Fruit fly (Drosophila melanogaster) whole organism, embryonic: ENCODE data around the gene CheB74a.

Source experiments
- Asciz ChIP-seq: fragments of 200-800 bp; sonication (Bioruptor generic); optimal IDR thresholded peaks from 2 replicates; lab custom pipeline; 2017; ENCODE audit warnings: missing biosample characterization, mild to moderate bottlenecking, missing genetic modification characterization, missing genetic modification reagents
- Atf6 ChIP-seq: fragments of 200-800 bp; sonication (Bioruptor generic); IDR thresholded peaks from 2 replicates; pipeline ENCODE4 v1.3.6; 2022; ENCODE audit warnings: missing biosample characterization, missing genetic modification characterization
- CG13775 ChIP-seq: fragments of 200-800 bp; sonication (Bioruptor generic); optimal IDR thresholded peaks from 3 replicates; lab custom pipeline; 2017; ENCODE audit warnings: missing biosample characterization, mild to moderate bottlenecking, missing genetic modification characterization
- CG15514 ChIP-seq: fragments of 200-800 bp; sonication (Bioruptor generic); optimal IDR thresholded peaks from 3 replicates; lab custom pipeline; 2017; ENCODE audit warnings: missing biosample characterization, missing genetic modification characterization, mild to moderate bottlenecking, moderate library complexity, missing genetic modification reagents
- CG1832 ChIP-seq: fragments of 200-800 bp; sonication (Bioruptor generic); optimal IDR thresholded peaks from 2 replicates; lab custom pipeline; 2017; ENCODE audit warnings: missing biosample characterization, mild to moderate bottlenecking, missing genetic modification characterization, inconsistent platforms
- CG2199 ChIP-seq: fragments of 200-800 bp; sonication (Bioruptor generic); IDR thresholded peaks from 3 replicates; pipeline ENCODE4 v1.3.6; 2022; ENCODE audit warnings: missing biosample characterization, missing genetic modification characterization
- CG3065 ChIP-seq: fragments of 200-800 bp; sonication (Bioruptor generic); optimal IDR thresholded peaks from 2 replicates; lab custom pipeline; 2016; ENCODE audit warnings: missing biosample characterization, missing genetic modification characterization
- CG3163 ChIP-seq: fragments of 200-800 bp; sonication (Bioruptor generic); optimal IDR thresholded peaks from 3 replicates; lab custom pipeline; 2016; ENCODE audit warnings: missing biosample characterization, missing genetic modification characterization
- CG4282 ChIP-seq: fragments of 200-800 bp; sonication (Bioruptor generic); optimal IDR thresholded peaks from 2 replicates; lab custom pipeline; 2016; ENCODE audit warnings: missing biosample characterization, missing genetic modification characterization
- CG5180 ChIP-seq: fragments of 200-800 bp; sonication (Bioruptor generic); optimal IDR thresholded peaks from 3 replicates; lab custom pipeline; 2017; ENCODE audit warnings: missing biosample characterization, missing genetic modification characterization, mild to moderate bottlenecking, moderate library complexity, missing genetic modification reagents
- CG5953 ChIP-seq: fragments of 200-800 bp; sonication (Bioruptor generic); IDR thresholded peaks from 2 replicates; pipeline ENCODE4 v1.3.6; 2022; ENCODE audit warnings: missing biosample characterization, missing genetic modification characterization
- CG6175 ChIP-seq: fragments of 200-800 bp; sonication (Bioruptor generic); IDR thresholded peaks from 3 replicates; pipeline ENCODE4 v1.3.6; 2022; ENCODE audit warnings: missing biosample characterization, missing genetic modification characterization
- CG6791 ChIP-seq: fragments of 200-800 bp; sonication (Bioruptor generic); IDR thresholded peaks from 3 replicates; pipeline ENCODE4 v1.3.6; 2022; ENCODE audit warnings: missing biosample characterization, missing genetic modification characterization; ENCODE audit not compliant: partially characterized antibody
- CG6813 ChIP-seq: fragments of 200-800 bp; sonication (Bioruptor generic); optimal IDR thresholded peaks from 2 replicates; lab custom pipeline; 2017; ENCODE audit warnings: missing biosample characterization, missing genetic modification characterization, mild to moderate bottlenecking, moderate library complexity, missing genetic modification reagents
- CG9215 ChIP-seq: fragments of 200-800 bp; sonication (Bioruptor generic); IDR thresholded peaks from 2 replicates; pipeline ENCODE4 v1.3.6; 2022; ENCODE audit warnings: missing biosample characterization, missing genetic modification characterization
- CHES-1-like ChIP-seq: fragments of 200-800 bp; sonication (Bioruptor generic); optimal IDR thresholded peaks from 2 replicates; lab custom pipeline; 2016; ENCODE audit warnings: missing biosample characterization, missing genetic modification characterization
- Ets65A ChIP-seq: fragments of 200-800 bp; sonication (Bioruptor generic); peaks from one replicate; lab custom pipeline; 2016; ENCODE audit warnings: missing biosample characterization, missing genetic modification characterization
- HLH4C ChIP-seq: fragments of 200-800 bp; sonication (Bioruptor generic); IDR thresholded peaks from 3 replicates; pipeline ENCODE4 v1.3.6; 2022; ENCODE audit warnings: missing biosample characterization, missing genetic modification characterization; ENCODE audit not compliant: partially characterized antibody
- Jarid2 ChIP-seq: fragments of 200-800 bp; sonication (Bioruptor generic); optimal IDR thresholded peaks from 3 replicates; lab custom pipeline; 2017; ENCODE audit warnings: mild to moderate bottlenecking, missing biosample characterization, missing genetic modification reagents, missing genetic modification characterization
- Mes4 ChIP-seq: fragments of 200-800 bp; sonication (Bioruptor generic); optimal IDR thresholded peaks from 2 replicates; lab custom pipeline; 2016; ENCODE audit warnings: missing biosample characterization, missing genetic modification characterization
- NC2α ChIP-seq: fragments of 200-800 bp; sonication (Bioruptor generic); optimal IDR thresholded peaks from 2 replicates; lab custom pipeline; 2016; ENCODE audit warnings: missing biosample characterization, missing genetic modification characterization
- Rfx ChIP-seq: fragments of 200-800 bp; sonication (Bioruptor generic); IDR thresholded peaks from 2 replicates; pipeline ENCODE4 v1.3.6; 2022; ENCODE audit warnings: missing biosample characterization, missing genetic modification characterization
- Spps ChIP-seq: fragments of 200-800 bp; sonication (Bioruptor generic); optimal IDR thresholded peaks from 2 replicates; lab custom pipeline; 2018; ENCODE audit warnings: missing biosample characterization, mild to moderate bottlenecking, missing genetic modification characterization
- Trl ChIP-seq, 3 experiments: fragments of >200 bp in 2 of 3; fragments of 200-800 bp in 1 of 3; sonication (Bioruptor generic) in 1 of 3; optimal IDR thresholded peaks; 2 replicates in 1 of 3; 3 replicates in 2 of 3; lab custom pipeline; 2016 to 2017; ENCODE audit warnings: missing biosample characterization in 1 of 3, missing genetic modification characterization in 1 of 3
- ap ChIP-seq: fragments of 200-800 bp; sonication (Bioruptor generic); IDR thresholded peaks from 2 replicates; pipeline ENCODE4 v1.3.6; 2022; ENCODE audit warnings: missing biosample characterization, missing genetic modification characterization
- ase ChIP-seq: fragments of 200-800 bp; sonication (Bioruptor generic); IDR thresholded peaks from 3 replicates; pipeline ENCODE4 v1.3.6; 2022; ENCODE audit warnings: missing biosample characterization, missing genetic modification characterization
- chm ChIP-seq: fragments of 200-800 bp; sonication (Bioruptor generic); IDR thresholded peaks from 2 replicates; pipeline ENCODE4 v1.3.6; 2022; ENCODE audit warnings: missing biosample characterization, missing genetic modification characterization
- dysf ChIP-seq: fragments of 200-800 bp; sonication (Bioruptor generic); IDR thresholded peaks from 3 replicates; pipeline ENCODE4 v1.3.6; 2022; ENCODE audit warnings: missing biosample characterization, missing genetic modification characterization
- grn ChIP-seq: fragments of 200-800 bp; sonication (Bioruptor generic); optimal IDR thresholded peaks from 3 replicates; lab custom pipeline; 2017; ENCODE audit warnings: missing biosample characterization, missing genetic modification characterization
- gsb ChIP-seq: fragments of 200-800 bp; sonication (Bioruptor generic); IDR thresholded peaks from 2 replicates; pipeline ENCODE4 v1.3.6; 2022; ENCODE audit warnings: missing biosample characterization, missing genetic modification characterization
- hth ChIP-seq: fragments of >200 bp; optimal IDR thresholded peaks from 2 replicates; lab custom pipeline; 2017; ENCODE audit warnings: inconsistent platforms
- ken ChIP-seq: fragments of 200-800 bp; sonication (Bioruptor generic); IDR thresholded peaks from 3 replicates; pipeline ENCODE4 v1.3.6; 2022; ENCODE audit warnings: missing biosample characterization, missing genetic modification characterization
- lab ChIP-seq: fragments of 200-800 bp; sonication (Bioruptor generic); optimal IDR thresholded peaks from 3 replicates; lab custom pipeline; 2017; ENCODE audit warnings: missing biosample characterization, missing genetic modification characterization, mild to moderate bottlenecking, moderate library complexity, missing genetic modification reagents
- lmd ChIP-seq: fragments of 200-800 bp; sonication (Bioruptor generic); IDR thresholded peaks from 2 replicates; pipeline ENCODE4 v1.3.6; 2022; ENCODE audit warnings: missing biosample characterization, missing genetic modification characterization
- lov ChIP-seq, 2 experiments: fragments of 200-800 bp in 1 of 2; fragments of >200 bp in 1 of 2; sonication (Bioruptor generic) in 1 of 2; IDR thresholded peaks in 1 of 2; optimal IDR thresholded peaks in 1 of 2; 2 replicates in 1 of 2; 3 replicates in 1 of 2; pipeline versions ENCODE4 v1.3.6 to Lab custom; 2017 to 2022; ENCODE audit warnings: missing biosample characterization in 1 of 2, missing genetic modification characterization in 1 of 2
- pros ChIP-seq: fragments of 200-800 bp; sonication (Bioruptor generic); optimal IDR thresholded peaks from 3 replicates; lab custom pipeline; 2019; ENCODE audit warnings: missing biosample characterization, mild to moderate bottlenecking, missing genetic modification characterization, moderate library complexity
- sens ChIP-seq: fragments of 200-800 bp; sonication (Bioruptor generic); peaks from one replicate; lab custom pipeline; 2016; ENCODE audit warnings: missing biosample characterization, missing genetic modification characterization
- trem ChIP-seq: fragments of 200-800 bp; optimal IDR thresholded peaks from 3 replicates; lab custom pipeline; 2019; ENCODE audit warnings: missing biosample characterization, mild to moderate bottlenecking, missing genetic modification characterization, moderate library complexity
- ttk ChIP-seq: fragments of 200-800 bp; sonication (Bioruptor generic); IDR thresholded peaks from 2 replicates; pipeline ENCODE4 v2.1.2; 2022; ENCODE audit warnings: missing biosample characterization, missing genetic modification characterization
- twi ChIP-seq: fragments of 200-800 bp; optimal IDR thresholded peaks from 2 replicates; lab custom pipeline; 2019; ENCODE audit warnings: missing biosample characterization, mild to moderate bottlenecking, missing genetic modification characterization, moderate library complexity

CheB74a gene

dm6 chr3L:17719754-17720153, at the start of gene CheB74a:
CheB74a (minus strand) TSS chr3L:17719854.
- TF ChIP-seq dysf: no peak
- TF ChIP-seq ken (GFP tag; lab: Robert Waterston, UW): no peak
- TF ChIP-seq Atf6 (GFP tag; lab: Robert Waterston, UW): no peak
- no peak for TF ChIP-seq Asciz
- no peak for TF ChIP-seq twi (tag; lab: Kevin White, UChicago)
- no peak for TF ChIP-seq Mes4 (GFP tag; lab: Kevin White, UChicago)
- no peak for TF ChIP-seq NC2α (GFP tag; lab: Kevin White, UChicago)
- no peak for TF ChIP-seq Rfx
- TF ChIP-seq trem (tag; lab: Kevin White, UChicago): no peak
- no peak for TF ChIP-seq CG1832 (GFP tag; lab: Kevin White, UChicago)
- TF ChIP-seq CG5180 (GFP tag; lab: Kevin White, UChicago): no peak
- TF ChIP-seq CG9215 (GFP tag; lab: Robert Waterston, UW): no peak
- TF ChIP-seq CG4282 (GFP tag; lab: Kevin White, UChicago): no peak
- no peak for TF ChIP-seq ase (GFP tag; lab: Robert Waterston, UW)
- no peak for TF ChIP-seq ap (GFP tag; lab: Robert Waterston, UW)
- TF ChIP-seq, all 482 proteins: peak for 0

dm6 chr3L:17763987-17764386, 44.3 kb upstream of the CheB74a start, which contains the start of the genes Adgf-A and Adgf-A2:
Adgf-A (minus strand) TSS chr3L:17764158.
Adgf-A2 (minus strand) TSS chr3L:17764158.
- 0 out of 2 replicates have a peak, but pooled peaks have one; percentile 8 for TF ChIP-seq ttk (GFP tag; lab: Robert Waterston, UW)
- TF ChIP-seq chm (GFP tag; lab: Robert Waterston, UW): peak; percentile 39; the same call in 1 of the 2 replicates
- peak; percentile 73 for TF ChIP-seq Jarid2 (GFP tag; lab: Kevin White, UChicago)
- peak; percentile 16 for TF ChIP-seq CG15514 (GFP tag; lab: Kevin White, UChicago)
- TF ChIP-seq grn (GFP tag; lab: Kevin White, UChicago): peak; percentile 11
- TF ChIP-seq CG5953 (GFP tag; lab: Robert Waterston, UW): no peak
- no peak for TF ChIP-seq CG6175
- TF ChIP-seq CG6813 (GFP tag; lab: Kevin White, UChicago): no peak
- TF ChIP-seq lab (GFP tag; lab: Kevin White, UChicago): peak; percentile 20
- TF ChIP-seq HLH4C: no peak
- no peak for TF ChIP-seq lmd (GFP tag; lab: Robert Waterston, UW)
- TF ChIP-seq CG3163 (GFP tag; lab: Kevin White, UChicago): peak; percentile 16
- TF ChIP-seq pros (GFP tag; lab: Kevin White, UChicago): peak; percentile 76
- peak in 1 of 2 experiments; percentile 7 for TF ChIP-seq Trl (optimal IDR thresholded peaks at IDR 0.05; lab: Kevin White, UChicago)
- no peak for TF ChIP-seq Trl (GFP tag; optimal IDR thresholded peaks at IDR 0.05; lab: Kevin White, UChicago)
- TF ChIP-seq CG2199: peak; percentile 92
- no peak for TF ChIP-seq gsb (GFP tag; lab: Robert Waterston, UW)

dm6 chr3L:17759072-17759747, 39.6 kb upstream of the CheB74a start, which contains the start of gene CG32181:
CG32181 (plus strand) TSS chr3L:17759697.
- TF ChIP-seq Ets65A (GFP tag; lab: Kevin White, UChicago) (peak; percentile 73), hth (lab: Kevin White, UChicago) (no peak), CG13775 (peak; percentile 91), sens (GFP tag; lab: Kevin White, UChicago) (peak; percentile 19), CG3065 (peak; percentile 53)

dm6 chr3L:17758084-17758211, 38.3 kb upstream of the CheB74a start, which contains the start of gene CG32182:
CG32182 (plus strand) TSS chr3L:17758112.
- TF ChIP-seq lov (optimal IDR thresholded peaks at IDR 0.05; lab: Kevin White, UChicago) (no peak), lov (GFP tag; IDR thresholded peaks at IDR 0.05; lab: Robert Waterston, UW) (0 out of 3 replicates have a peak, but pooled peaks have one; percentile 2), CG6791 (GFP tag; lab: Robert Waterston, UW) (0 out of 3 replicates have a peak, but pooled peaks have one; percentile 3), Spps (tag; lab: Kevin White, UChicago) (no peak), CHES-1-like (GFP tag; lab: Kevin White, UChicago) (no peak)
- TF ChIP-seq, all 482 proteins: peak for 2
